Worm (Caenorhabditis elegans) whole organism, L2 larva: ENCODE measurements around the gene tsp-13.

ENCODE experiments used
- mdl-1 ChIP-seq, 2 experiments: fragments of 150-350 bp in 1 of 2; sonication (generic microtip) in 1 of 2; optimal IDR thresholded peaks; 2 replicates each; lab custom pipeline; 2017; ENCODE audit warnings: missing biosample characterization in 2 of 2, missing genetic modification characterization in 2 of 2
- nhr-12 ChIP-seq: fragments of 150-350 bp; optimal IDR thresholded peaks from 2 replicates; lab custom pipeline; 2014; ENCODE audit warnings: missing biosample characterization, missing genetic modification characterization
- nhr-21 ChIP-seq: fragments of 150-350 bp; optimal IDR thresholded peaks from 2 replicates; lab custom pipeline; 2014; ENCODE audit warnings: missing biosample characterization, missing genetic modification characterization

DNA sequence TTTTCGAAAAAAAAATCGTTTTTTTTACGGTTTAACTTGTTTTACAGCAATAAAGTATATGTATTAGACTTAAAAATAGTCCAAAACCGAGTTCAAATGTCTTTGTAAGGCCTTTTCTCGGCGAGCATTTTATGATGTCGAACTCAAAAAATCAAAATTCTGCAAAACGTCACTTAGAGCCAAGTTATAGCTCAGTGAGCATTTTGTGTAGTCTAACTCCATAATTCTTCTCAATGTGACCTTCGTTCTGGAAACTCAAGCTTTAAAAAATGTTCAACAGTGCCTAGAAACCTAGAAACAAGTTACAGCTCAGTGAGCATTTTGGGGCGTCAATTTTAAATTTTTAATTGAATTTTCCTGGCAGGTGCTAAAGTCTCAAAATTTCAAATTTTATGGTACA is 21.8 kb downstream of the tsp-13 start:
- TF ChIP-seq mdl-1 (tag; optimal IDR thresholded peaks at IDR 0.05; lab: Kevin White, UChicago) (no peak), nhr-12 (tag; lab: Kevin White, UChicago) (no peak), nhr-21 (tag; lab: Kevin White, UChicago) (no peak)
